Fruit fly (Drosophila melanogaster): ENCODE measurements around the gene Rpn7.

Gene Rpn7

dm6 chr3R:22455335-22455985 is 6.4 kb downstream of the Rpn7 start (continued):
- TF ChIP-seq Atf-2 (GFP tag; optimal IDR thresholded peaks at IDR 0.05) (no peak), pb (GFP tag; optimal IDR thresholded peaks at IDR 0.05) (no peak), CG2712 (tag; optimal IDR thresholded peaks at IDR 0.05) (peak; percentile 4), CG7556 (GFP tag; optimal IDR thresholded peaks at IDR 0.05) (peak; percentile 25), HHEX (GFP tag; optimal IDR thresholded peaks at IDR 0.05) (no peak), dan (GFP tag; IDR thresholded peaks at IDR 0.05) (no peak), fu2 (GFP tag; optimal IDR thresholded peaks at IDR 0.05) (no peak), CoRest (tag; optimal IDR thresholded peaks at IDR 0.05) (peak; percentile 14), ind (GFP tag; optimal IDR thresholded peaks at IDR 0.05) (peak; percentile 9), CG4707 (GFP tag; optimal IDR thresholded peaks at IDR 0.05) (no peak), pfk (GFP tag; optimal IDR thresholded peaks at IDR 0.05) (no peak), zen2 (GFP tag; IDR thresholded peaks at IDR 0.05; ENCODE audit: partially characterized antibody) (no peak), CG7839 (tag; optimal IDR thresholded peaks at IDR 0.05) (peak; percentile 37), unc-4 (GFP tag; IDR thresholded peaks at IDR 0.05; ENCODE audit: partially characterized antibody) (no peak), tio (GFP tag; optimal IDR thresholded peaks at IDR 0.05) (no peak), CG12391 (tag; optimal IDR thresholded peaks at IDR 0.05) (no peak), CG17829 (tag; optimal IDR thresholded peaks at IDR 0.05) (no peak), hth (optimal IDR thresholded peaks at IDR 0.05) (no peak), Aef1 (GFP tag; IDR thresholded peaks at IDR 0.05) (no peak), zen (tag; optimal IDR thresholded peaks at IDR 0.05) (no peak), CG10979 (tag; optimal IDR thresholded peaks at IDR 0.05) (peak; percentile 5), Nf-YA (GFP tag; IDR thresholded peaks at IDR 0.05) (no peak), CG18011 (GFP tag; optimal IDR thresholded peaks at IDR 0.05) (no peak), ac (GFP tag; optimal IDR thresholded peaks at IDR 0.05) (no peak), zf30C (GFP tag; optimal IDR thresholded peaks at IDR 0.05) (no peak), dmrt11E (tag; optimal IDR thresholded peaks at IDR 0.05) (no peak), Meics (GFP tag; optimal IDR thresholded peaks at IDR 0.05) (no peak), CG34376 (GFP tag; optimal IDR thresholded peaks at IDR 0.05) (peak; percentile 84), shn (GFP tag; optimal IDR thresholded peaks at IDR 0.05) (no peak), cato (GFP tag; optimal IDR thresholded peaks at IDR 0.05; ENCODE audit: borderline replicate concordance) (no peak), Oli (tag; optimal IDR thresholded peaks at IDR 0.05) (peak; percentile 34), Deaf1 (tag; optimal IDR thresholded peaks at IDR 0.05) (no peak), Ptx1 (GFP tag; IDR thresholded peaks at IDR 0.05) (no peak), lola (GFP tag; optimal IDR thresholded peaks at IDR 0.05) (peak in 1 of 3 experiments; percentile 5), CG2678 (tag; optimal IDR thresholded peaks at IDR 0.05) (peak; percentile 33), phol (tag; optimal IDR thresholded peaks at IDR 0.05) (peak; percentile 26), slbo (GFP tag; IDR thresholded peaks at IDR 0.05) (no peak), CG31441 (GFP tag; IDR thresholded peaks at IDR 0.05) (0 out of 2 replicates have a peak, but pooled peaks have one; percentile 26), row (GFP tag; IDR thresholded peaks at IDR 0.05) (peak; percentile 30; the same call in 2 of the 3 replicates), nerfin-1 (tag; optimal IDR thresholded peaks at IDR 0.05) (no peak), CG4360 (GFP tag; IDR thresholded peaks at IDR 0.05) (no peak), ara (GFP tag; IDR thresholded peaks at IDR 0.05) (0 out of 2 replicates have a peak, but pooled peaks have one; percentile 23), cad (GFP tag; optimal IDR thresholded peaks at IDR 0.05) (no peak), grau (tag; optimal IDR thresholded peaks at IDR 0.05) (peak; percentile 6)
